In the genomic region with DNA sequence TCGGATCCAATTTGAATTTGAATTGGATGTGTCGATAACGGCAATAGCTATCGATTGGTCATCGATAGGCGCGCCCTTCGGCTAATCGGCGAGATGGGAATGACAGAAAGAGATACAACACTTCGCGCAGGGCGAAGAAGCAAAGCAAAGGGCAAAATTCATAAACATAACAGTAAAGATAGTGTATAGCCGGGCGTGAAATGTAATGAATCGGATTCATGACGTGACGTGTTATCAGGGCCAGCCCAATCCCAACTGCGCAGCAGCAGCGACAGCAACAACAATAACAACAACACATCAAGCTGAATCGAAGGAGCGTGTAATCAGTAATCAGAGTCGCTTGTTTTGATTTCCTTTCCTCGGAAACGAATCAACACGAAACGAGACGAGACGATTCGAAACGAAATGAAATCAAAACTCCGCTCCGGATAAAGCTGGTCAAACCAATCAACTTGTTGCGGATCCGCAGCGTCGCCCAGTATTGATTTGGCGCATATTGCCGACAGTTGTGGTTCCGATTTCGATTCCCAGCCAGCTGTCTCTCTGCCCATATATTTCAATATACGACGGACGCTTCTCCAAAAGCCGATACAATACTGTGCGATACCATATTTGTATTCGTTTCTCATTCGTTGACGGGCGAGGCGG, we compare ENCODE assay signal across 1 fruit fly cellular context.
TF ChIP-seq lines count a peak whose summit lies in the region.

Gene snz, plus strand, starts transcription at position 107 of the 648 bp plus-strand sequence.

TF ChIP-seq in whole organism, embryonic, 481 proteins besides CTCF, POLR2A, EP300 and RAD21 (continued from another document and continues in another):
- TF ChIP-seq CG9876 (GFP tag; optimal IDR thresholded peaks at IDR 0.05; lab: Kevin White, UChicago) (no peak), fru (optimal IDR thresholded peaks at IDR 0.05; lab: Kevin White, UChicago) (no peak), vnd (GFP tag; IDR thresholded peaks at IDR 0.05; lab: Robert Waterston, UW; ENCODE audit: partially characterized antibody) (peak; percentile 66; the same call in 2 of the 3 replicates), CG2678 (tag; optimal IDR thresholded peaks at IDR 0.05; lab: Kevin White, UChicago) (no peak), CG2120 (GFP tag; optimal IDR thresholded peaks at IDR 0.05; lab: Kevin White, UChicago) (peak; percentile 25), toy (GFP tag; IDR thresholded peaks at IDR 0.05; lab: Robert Waterston, UW) (no peak), CG16779 (GFP tag; IDR thresholded peaks at IDR 0.05; lab: Robert Waterston, UW) (no peak), Drgx (GFP tag; IDR thresholded peaks at IDR 0.05; lab: Robert Waterston, UW) (no peak), tx (GFP tag; optimal IDR thresholded peaks at IDR 0.05; lab: Kevin White, UChicago) (no peak), az2 (GFP tag; optimal IDR thresholded peaks at IDR 0.05; lab: Kevin White, UChicago) (no peak), CG16815 (GFP tag; optimal IDR thresholded peaks at IDR 0.05; lab: Kevin White, UChicago) (no peak), crc (GFP tag; optimal IDR thresholded peaks at IDR 0.05; lab: Kevin White, UChicago) (no peak), zf30C (GFP tag; optimal IDR thresholded peaks at IDR 0.05; lab: Kevin White, UChicago) (no peak), ara (GFP tag; IDR thresholded peaks at IDR 0.05; lab: Robert Waterston, UW) (no peak), Ptx1 (GFP tag; IDR thresholded peaks at IDR 0.05; lab: Robert Waterston, UW) (no peak), CrebB (tag; optimal IDR thresholded peaks at IDR 0.05; lab: Kevin White, UChicago) (no peak), CG6813 (GFP tag; optimal IDR thresholded peaks at IDR 0.05; lab: Kevin White, UChicago) (no peak), kni (GFP tag; optimal IDR thresholded peaks at IDR 0.05; lab: Kevin White, UChicago) (no peak), slou (GFP tag; optimal IDR thresholded peaks at IDR 0.05; lab: Kevin White, UChicago) (no peak), CG10366 (GFP tag; IDR thresholded peaks at IDR 0.05; lab: Robert Waterston, UW) (no peak), PHDP (tag; optimal IDR thresholded peaks at IDR 0.05; lab: Kevin White, UChicago) (no peak), ham (GFP tag; IDR thresholded peaks at IDR 0.05; lab: Robert Waterston, UW) (no peak), Meics (GFP tag; optimal IDR thresholded peaks at IDR 0.05; lab: Kevin White, UChicago) (no peak), bcd (GFP tag; optimal IDR thresholded peaks at IDR 0.05; lab: Kevin White, UChicago) (no peak), h (optimal IDR thresholded peaks at IDR 0.05; lab: Kevin White, UChicago) (no peak), Optix (GFP tag; IDR thresholded peaks at IDR 0.05; lab: Robert Waterston, UW) (no peak), stwl (tag; optimal IDR thresholded peaks at IDR 0.05; lab: Kevin White, UChicago) (peak; percentile 49), CG4404 (GFP tag; IDR thresholded peaks at IDR 0.05; lab: Robert Waterston, UW) (no peak), CG31441 (GFP tag; IDR thresholded peaks at IDR 0.05; lab: Robert Waterston, UW) (no peak), Oli (tag; optimal IDR thresholded peaks at IDR 0.05; lab: Kevin White, UChicago) (no peak), Atf-2 (GFP tag; optimal IDR thresholded peaks at IDR 0.05; lab: Kevin White, UChicago) (no peak), CG17186 (GFP tag; optimal IDR thresholded peaks at IDR 0.05; lab: Kevin White, UChicago) (peak; percentile 51), CG9437 (GFP tag; optimal IDR thresholded peaks at IDR 0.05; lab: Kevin White, UChicago) (no peak), Stat92E (GFP tag; optimal IDR thresholded peaks at IDR 0.05; lab: Kevin White, UChicago) (no peak), CG9609 (GFP tag; optimal IDR thresholded peaks at IDR 0.05; lab: Kevin White, UChicago) (no peak), MESR4 (GFP tag; optimal IDR thresholded peaks at IDR 0.05; lab: Kevin White, UChicago) (peak; percentile 38), CG13624 (GFP tag; optimal IDR thresholded peaks at IDR 0.05; lab: Kevin White, UChicago) (peak; percentile 47), CG14667 (GFP tag; IDR thresholded peaks at IDR 0.05; lab: Robert Waterston, UW) (no peak), CG5180 (GFP tag; optimal IDR thresholded peaks at IDR 0.05; lab: Kevin White, UChicago) (no peak), Hr39 (optimal IDR thresholded peaks at IDR 0.05; lab: Kevin White, UChicago) (no peak), CG1603 (tag; optimal IDR thresholded peaks at IDR 0.05; lab: Kevin White, UChicago) (no peak), Ada2b (GFP tag; IDR thresholded peaks at IDR 0.05; lab: Robert Waterston, UW) (no peak), Dad (GFP tag; optimal IDR thresholded peaks at IDR 0.05; lab: Kevin White, UChicago) (no peak), CG8281 (tag; optimal IDR thresholded peaks at IDR 0.05; lab: Kevin White, UChicago) (no peak), Nf-YC (tag; optimal IDR thresholded peaks at IDR 0.05; lab: Kevin White, UChicago) (peak; percentile 50), odd (GFP tag; optimal IDR thresholded peaks at IDR 0.05; lab: Kevin White, UChicago) (no peak), CG7928 (GFP tag; optimal IDR thresholded peaks at IDR 0.05; lab: Kevin White, UChicago) (no peak), slbo (GFP tag; IDR thresholded peaks at IDR 0.05; lab: Robert Waterston, UW) (0 out of 2 replicates have a peak, but pooled peaks have one; percentile 8), bsh (GFP tag; optimal IDR thresholded peaks at IDR 0.05; lab: Kevin White, UChicago) (no peak), CG4730 (GFP tag; IDR thresholded peaks at IDR 0.05; lab: Robert Waterston, UW) (no peak), tgo (GFP tag; IDR thresholded peaks at IDR 0.05; lab: Robert Waterston, UW) (no peak), Tbp (GFP tag; optimal IDR thresholded peaks at IDR 0.05; lab: Kevin White, UChicago) (no peak), Oaz (GFP tag; IDR thresholded peaks at IDR 0.05; lab: Robert Waterston, UW) (no peak), CG14050 (GFP tag; IDR thresholded peaks at IDR 0.05; lab: Robert Waterston, UW) (no peak), CG11247 (GFP tag; IDR thresholded peaks at IDR 0.05; lab: Robert Waterston, UW) (no peak), CG9797 (GFP tag; optimal IDR thresholded peaks at IDR 0.05; lab: Kevin White, UChicago) (no peak), Myb (GFP tag; optimal IDR thresholded peaks at IDR 0.05; lab: Kevin White, UChicago) (peak; percentile 88), gcm (GFP tag; optimal IDR thresholded peaks at IDR 0.05; lab: Kevin White, UChicago) (no peak), nerfin-1 (tag; optimal IDR thresholded peaks at IDR 0.05; lab: Kevin White, UChicago) (no peak), cad (GFP tag; optimal IDR thresholded peaks at IDR 0.05; lab: Kevin White, UChicago) (no peak), chif (GFP tag; optimal IDR thresholded peaks at IDR 0.05; lab: Kevin White, UChicago) (no peak), pan (optimal IDR thresholded peaks at IDR 0.05; lab: Kevin White, UChicago) (no peak), pan (GFP tag; optimal IDR thresholded peaks at IDR 0.05 in 1 of 2, IDR thresholded peaks at IDR 0.05 in 1 of 2) (peak in 1 of 2 experiments; percentile 19), CG32772 (GFP tag; IDR thresholded peaks at IDR 0.05; lab: Robert Waterston, UW) (no peak), CG30431 (GFP tag; optimal IDR thresholded peaks at IDR 0.05; lab: Kevin White, UChicago) (no peak), CG10654 (GFP tag; optimal IDR thresholded peaks at IDR 0.05; lab: Kevin White, UChicago) (no peak), CG12942 (GFP tag; optimal IDR thresholded peaks at IDR 0.05; lab: Kevin White, UChicago) (no peak), inv (GFP tag; IDR thresholded peaks at IDR 0.05; lab: Robert Waterston, UW; ENCODE audit: partially characterized antibody) (peak; percentile 48; the same call in 1 of the 2 replicates), CG6272 (GFP tag; IDR thresholded peaks at IDR 0.05; lab: Robert Waterston, UW) (no peak), CG32532 (GFP tag; IDR thresholded peaks at IDR 0.05; lab: Robert Waterston, UW) (no peak), CG6791 (GFP tag; IDR thresholded peaks at IDR 0.05; lab: Robert Waterston, UW; ENCODE audit: partially characterized antibody) (peak; percentile 81), CG10267 (tag; optimal IDR thresholded peaks at IDR 0.05; lab: Kevin White, UChicago) (peak; percentile 22), ash1 (GFP tag; optimal IDR thresholded peaks at IDR 0.05; lab: Kevin White, UChicago) (no peak), repo (GFP tag; optimal IDR thresholded peaks at IDR 0.05; lab: Kevin White, UChicago) (no peak), HmgZ (tag; optimal IDR thresholded peaks at IDR 0.05; lab: Kevin White, UChicago) (peak; percentile 54), CG18011 (GFP tag; optimal IDR thresholded peaks at IDR 0.05; lab: Kevin White, UChicago) (no peak), CG7745 (tag; optimal IDR thresholded peaks at IDR 0.05; lab: Kevin White, UChicago) (no peak), CG8089 (GFP tag; optimal IDR thresholded peaks at IDR 0.05; lab: Kevin White, UChicago) (no peak), CG11085 (GFP tag; IDR thresholded peaks at IDR 0.05; lab: Robert Waterston, UW) (no peak), row (GFP tag; IDR thresholded peaks at IDR 0.05; lab: Robert Waterston, UW) (peak; percentile 55), CG10147 (GFP tag; optimal IDR thresholded peaks at IDR 0.05; lab: Kevin White, UChicago) (no peak), unc-4 (GFP tag; IDR thresholded peaks at IDR 0.05; lab: Robert Waterston, UW; ENCODE audit: partially characterized antibody) (peak; percentile 74), Awh (GFP tag; IDR thresholded peaks at IDR 0.05; lab: Robert Waterston, UW) (no peak), emc (GFP tag; optimal IDR thresholded peaks at IDR 0.05; lab: Kevin White, UChicago) (no peak), CG1647 (GFP tag; optimal IDR thresholded peaks at IDR 0.05; lab: Kevin White, UChicago) (no peak), HLH3B (GFP tag; IDR thresholded peaks at IDR 0.05; lab: Robert Waterston, UW) (no peak), CG6765 (GFP tag; optimal IDR thresholded peaks at IDR 0.05; lab: Kevin White, UChicago) (no peak), Hmx (GFP tag; optimal IDR thresholded peaks at IDR 0.05; lab: Kevin White, UChicago) (no peak), CG3065 (GFP tag; optimal IDR thresholded peaks at IDR 0.05; lab: Kevin White, UChicago) (no peak), Trl (optimal IDR thresholded peaks at IDR 0.05; lab: Kevin White, UChicago) (no peak), Trl (GFP tag; optimal IDR thresholded peaks at IDR 0.05; lab: Kevin White, UChicago) (no peak), danr (GFP tag; IDR thresholded peaks at IDR 0.05; lab: Robert Waterston, UW) (no peak), E2f2 (GFP tag; IDR thresholded peaks at IDR 0.05; lab: Robert Waterston, UW) (peak; percentile 83), z (GFP tag; IDR thresholded peaks at IDR 0.05; lab: Robert Waterston, UW) (no peak), CG17359 (tag; optimal IDR thresholded peaks at IDR 0.05; lab: Kevin White, UChicago) (no peak), sd (tag; optimal IDR thresholded peaks at IDR 0.05; lab: Kevin White, UChicago) (no peak), CG34422 (GFP tag; IDR thresholded peaks at IDR 0.05; lab: Robert Waterston, UW) (peak; percentile 47; the same call in 1 of the 3 replicates), abd-A (tag; optimal IDR thresholded peaks at IDR 0.05; lab: Kevin White, UChicago) (peak; percentile 80), NC2β (GFP tag; optimal IDR thresholded peaks at IDR 0.05; lab: Kevin White, UChicago) (no peak), Ravus (GFP tag; IDR thresholded peaks at IDR 0.05; lab: Robert Waterston, UW) (no peak), Hr78 (GFP tag; optimal IDR thresholded peaks at IDR 0.05; lab: Kevin White, UChicago) (no peak), Rfx (GFP tag; IDR thresholded peaks at IDR 0.05; lab: Robert Waterston, UW) (peak; percentile 55), NFAT (GFP tag; IDR thresholded peaks at IDR 0.05; lab: Robert Waterston, UW) (no peak), CG2199 (GFP tag; IDR thresholded peaks at IDR 0.05; lab: Robert Waterston, UW) (0 out of 3 replicates have a peak, but pooled peaks have one; percentile 41), Vsx1 (GFP tag; optimal IDR thresholded peaks at IDR 0.05; lab: Kevin White, UChicago) (no peak), CG2889 (GFP tag; IDR thresholded peaks at IDR 0.05; lab: Robert Waterston, UW) (no peak), CG4617 (GFP tag; optimal IDR thresholded peaks at IDR 0.05; lab: Kevin White, UChicago; ENCODE audit: borderline replicate concordance) (no peak), caup (GFP tag; optimal IDR thresholded peaks at IDR 0.05; lab: Kevin White, UChicago; ENCODE audit: severe bottlenecking) (peak; percentile 10), tll (GFP tag; optimal IDR thresholded peaks at IDR 0.05; lab: Kevin White, UChicago) (no peak), CG2129 (GFP tag; IDR thresholded peaks at IDR 0.05; lab: Robert Waterston, UW; ENCODE audit: partially characterized antibody) (peak; percentile 29; the same call in 1 of the 2 replicates), ac (GFP tag; optimal IDR thresholded peaks at IDR 0.05; lab: Kevin White, UChicago) (no peak), bbx (GFP tag; IDR thresholded peaks at IDR 0.05; lab: Robert Waterston, UW; ENCODE audit: partially characterized antibody) (peak; percentile 86), wor (GFP tag; IDR thresholded peaks at IDR 0.05; lab: Robert Waterston, UW) (no peak), Elba2 (GFP tag; optimal IDR thresholded peaks at IDR 0.05; lab: Kevin White, UChicago) (peak; percentile 53), Doc2 (GFP tag; IDR thresholded peaks at IDR 0.05; lab: Robert Waterston, UW) (no peak), CG8924 (tag; optimal IDR thresholded peaks at IDR 0.05; lab: Kevin White, UChicago) (no peak), gcm2 (GFP tag; optimal IDR thresholded peaks at IDR 0.05; lab: Kevin White, UChicago) (no peak), CG14965 (GFP tag; optimal IDR thresholded peaks at IDR 0.05; lab: Kevin White, UChicago; ENCODE audit: borderline replicate concordance) (no peak), ERR (GFP tag; optimal IDR thresholded peaks at IDR 0.05; lab: Kevin White, UChicago) (no peak), vfl (GFP tag; optimal IDR thresholded peaks at IDR 0.05; lab: Kevin White, UChicago) (no peak), CG2202 (tag; optimal IDR thresholded peaks at IDR 0.05; lab: Kevin White, UChicago) (no peak), amos (GFP tag; IDR thresholded peaks at IDR 0.05; lab: Robert Waterston, UW; ENCODE audit: partially characterized antibody) (peak; percentile 78; the same call in 1 of the 2 replicates), ap (GFP tag; IDR thresholded peaks at IDR 0.05; lab: Robert Waterston, UW) (no peak), HLH4C (GFP tag; IDR thresholded peaks at IDR 0.05; lab: Robert Waterston, UW; ENCODE audit: partially characterized antibody) (peak; percentile 86), CG8944 (GFP tag; optimal IDR thresholded peaks at IDR 0.05; lab: Kevin White, UChicago) (no peak), psq (GFP tag; optimal IDR thresholded peaks at IDR 0.05; lab: Kevin White, UChicago) (no peak), maf-S (GFP tag; optimal IDR thresholded peaks at IDR 0.05; lab: Kevin White, UChicago) (no peak)
